Worm (Caenorhabditis elegans) whole organism, dauer: ENCODE results near the gene C29E4.12.
"Not testable (repeated sequence)": the region's sequence is repeated elsewhere in the genome, so short reads cannot be mapped to it uniquely, and the experiment has no call there.

Source experiments
- unc-62 ChIP-seq: sonication (generic microtip); optimal IDR thresholded peaks from 2 replicates; lab custom pipeline; 2017; ENCODE audit warnings: missing biosample characterization, missing genetic modification reagents, missing genetic modification characterization

Gene C29E4.12

ce11 chrIII:7964281-7964680 is 23.3 kb downstream of the C29E4.12 start, which contains the start of gene F54H12.2:
Gene F54H12.2 (plus strand): TSS chrIII:7964581.
- TF ChIP-seq unc-62 (GFP tag; lab: Kevin White, UChicago): not testable (repeated sequence)

DNA sequence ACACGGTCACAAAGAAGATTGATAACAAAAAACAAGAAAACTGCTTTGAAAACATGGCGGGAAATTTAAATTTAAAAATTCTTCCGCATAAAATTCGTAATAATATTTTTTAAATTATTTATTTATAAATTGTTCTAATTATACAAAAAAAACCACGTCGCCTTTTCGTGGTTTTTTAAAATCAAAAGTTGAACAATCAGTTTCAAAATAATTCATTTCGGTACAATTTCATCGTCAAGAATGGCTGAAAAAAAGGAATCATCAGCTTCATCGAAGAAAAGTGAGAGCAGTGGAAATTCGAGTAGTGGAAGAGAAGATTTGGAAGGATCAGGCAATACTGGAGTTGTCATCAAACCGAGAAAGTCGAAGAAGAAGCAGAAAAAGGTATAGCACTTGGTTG is 28.2 kb downstream of the C29E4.12 start, which contains the start of the genes F54H12.8 and F54H12.7:
F54H12.8 (minus strand) TSS at position 101 of the 400 bp plus-strand sequence.
F54H12.7 (plus strand) TSS at position 229 of the 400 bp plus-strand sequence.
- TF ChIP-seq unc-62 (GFP tag; lab: Kevin White, UChicago): no peak

DNA sequence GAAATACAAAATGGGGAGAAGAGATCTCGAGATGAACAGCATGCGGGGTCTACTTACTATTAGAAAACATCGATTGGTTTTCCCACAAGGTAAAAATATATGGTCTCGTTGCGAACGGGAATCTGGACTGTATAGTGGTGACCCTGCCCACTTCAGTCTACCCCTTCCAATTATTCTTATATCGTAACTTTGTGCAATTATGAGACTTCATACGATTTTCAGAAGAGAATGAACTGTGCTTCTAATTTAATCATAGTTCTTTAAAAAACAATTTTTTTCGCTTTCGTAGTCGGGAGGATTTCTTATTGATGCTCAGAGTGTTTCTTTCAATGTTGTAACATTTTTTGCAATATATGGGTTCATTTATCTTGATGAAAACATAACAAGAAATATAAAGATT is 31.1 kb downstream of the C29E4.12 start, which contains the start of gene F54H12.5:
F54H12.5 (minus strand) TSS at position 101 of the 400 bp plus-strand sequence.
- no peak for TF ChIP-seq unc-62 (GFP tag; lab: Kevin White, UChicago)

DNA sequence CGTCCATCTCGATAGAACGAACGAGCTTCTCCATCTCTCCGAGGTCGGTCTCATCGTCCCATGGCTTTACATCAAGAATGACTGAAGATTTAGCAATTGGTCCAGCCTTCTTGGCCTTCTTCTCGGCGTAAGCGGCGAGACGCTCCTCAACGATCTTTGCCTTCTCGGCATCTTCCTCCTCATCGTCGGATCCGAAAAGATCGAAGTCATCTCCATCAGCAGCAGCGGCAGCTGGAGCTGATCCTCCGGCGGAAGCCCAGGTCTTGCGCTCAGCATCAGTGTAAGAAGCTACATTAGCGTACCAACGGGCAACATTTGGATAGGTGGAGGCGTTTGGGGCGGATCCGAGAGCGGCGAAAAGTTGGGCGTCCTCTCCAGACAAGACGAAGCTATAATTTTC is 31.7 kb downstream of the C29E4.12 start:
- no peak for TF ChIP-seq unc-62 (GFP tag; lab: Kevin White, UChicago)

DNA sequence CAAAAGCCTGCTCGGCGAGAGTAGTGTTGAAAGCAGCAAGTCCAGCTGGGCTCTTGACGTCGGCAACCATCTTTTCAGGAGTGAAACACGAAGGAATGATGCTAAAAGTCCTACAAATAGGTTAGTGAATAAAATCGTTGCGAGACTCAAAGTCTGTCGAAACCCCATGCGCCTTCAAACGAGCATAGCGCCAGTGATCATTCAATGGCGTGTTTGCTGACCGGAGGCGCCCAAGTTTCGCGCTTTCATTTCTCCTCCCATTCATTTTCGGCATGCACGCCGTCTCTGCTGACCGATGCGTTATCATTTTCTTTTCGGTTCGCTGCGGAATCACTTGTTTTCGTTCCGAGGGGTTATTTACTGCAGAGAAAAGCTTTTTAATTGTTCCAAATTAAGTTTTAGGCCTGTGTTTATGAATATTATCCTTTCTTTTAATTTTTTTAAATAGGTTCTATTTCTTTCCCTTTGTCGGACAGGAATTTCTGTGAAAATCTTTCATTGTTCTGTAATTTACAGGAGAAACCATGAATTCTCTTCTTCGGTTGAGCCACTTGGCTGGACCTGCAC is 32.3 kb downstream of the C29E4.12 start, which contains the start of the genes eef-1B.1 and aco-2:
eef-1B.1 (minus strand) TSS at position 186 of the 567 bp plus-strand sequence.
aco-2 (plus strand) TSS at position 517 of the 567 bp plus-strand sequence.
- TF ChIP-seq unc-62 (GFP tag; lab: Kevin White, UChicago): no peak

DNA sequence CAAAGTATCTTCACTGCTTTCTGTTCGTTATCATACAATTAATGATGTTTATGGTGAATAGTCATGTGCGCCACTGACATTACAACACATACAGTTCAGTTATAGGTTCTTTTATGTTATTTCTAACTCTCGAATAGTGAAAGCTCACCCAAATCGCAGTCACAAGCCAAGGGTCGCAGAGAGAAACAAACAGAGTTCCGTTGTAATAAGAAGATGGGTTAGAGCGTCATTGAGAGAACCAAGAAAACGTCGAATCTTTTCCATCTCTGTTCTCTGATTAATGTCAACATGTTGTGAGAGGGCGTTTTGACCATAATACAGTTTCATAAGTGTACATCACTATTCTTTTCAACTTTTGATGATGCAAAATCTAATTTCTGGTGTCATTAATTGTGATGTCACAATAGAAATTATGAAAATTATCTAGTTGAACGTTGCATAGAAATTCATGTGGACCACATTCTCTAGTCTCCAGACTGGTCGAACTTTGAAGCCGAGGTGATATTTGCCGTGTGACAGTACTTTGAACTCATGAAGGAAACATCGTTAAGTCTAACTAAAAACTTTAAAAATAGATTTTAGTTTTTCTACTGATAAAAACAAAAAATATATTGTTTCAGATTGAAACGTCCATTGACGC is 33.1 kb downstream of the C29E4.12 start:
- TF ChIP-seq unc-62 (GFP tag; lab: Kevin White, UChicago): no peak

DNA sequence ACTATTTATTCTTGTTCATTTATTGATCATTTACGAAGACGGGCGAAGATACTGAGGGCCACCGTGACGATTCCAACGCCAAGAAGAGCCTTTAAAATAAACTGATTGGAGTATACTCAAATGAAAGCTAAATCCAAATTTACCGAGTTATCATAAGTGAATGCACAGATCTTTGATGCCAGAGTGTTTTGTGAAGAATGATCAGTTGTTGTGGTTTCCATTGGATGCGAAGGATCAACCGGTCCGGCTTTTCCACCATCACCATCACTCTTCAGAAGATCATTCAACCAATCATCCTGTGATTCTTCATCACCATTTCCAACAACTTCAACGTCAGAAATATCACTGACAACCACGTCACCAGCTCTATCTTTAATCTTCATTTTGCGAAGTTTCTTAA is 36.3 kb downstream of the C29E4.12 start:
- TF ChIP-seq unc-62 (GFP tag; lab: Kevin White, UChicago): no peak

- no peak for TF ChIP-seq unc-62 (GFP tag; lab: Kevin White, UChicago)
Measured at ce11 chrIII:7977777-7978176, 36.8 kb downstream of the C29E4.12 start, which contains the start of gene C06G4.4. Gene C06G4.4 (minus strand): TSS chrIII:7977812.

- no peak for TF ChIP-seq unc-62 (GFP tag; lab: Kevin White, UChicago)
Measured at ce11 chrIII:7978289-7978688, 37.3 kb downstream of the C29E4.12 start.

DNA sequence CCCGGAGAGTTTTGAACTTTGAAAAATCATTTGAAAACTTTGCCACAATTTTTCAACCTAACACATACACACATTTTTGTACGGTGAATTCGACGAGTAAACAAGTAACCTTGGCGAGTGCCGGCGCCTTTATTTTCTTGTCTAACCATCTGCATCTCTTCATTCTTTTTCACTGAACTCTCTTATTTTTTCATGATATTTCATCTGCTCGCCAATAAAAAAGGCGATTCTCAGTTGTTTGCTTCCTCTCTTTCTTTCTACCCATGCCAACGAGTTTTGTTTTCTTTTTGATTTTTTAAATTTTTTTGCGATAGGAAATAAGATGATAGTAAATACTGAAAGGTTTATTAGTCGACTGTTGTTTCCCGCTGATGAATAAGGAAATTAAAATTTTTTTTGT is 37.8 kb downstream of the C29E4.12 start:
- TF ChIP-seq unc-62 (GFP tag; lab: Kevin White, UChicago): no peak

DNA sequence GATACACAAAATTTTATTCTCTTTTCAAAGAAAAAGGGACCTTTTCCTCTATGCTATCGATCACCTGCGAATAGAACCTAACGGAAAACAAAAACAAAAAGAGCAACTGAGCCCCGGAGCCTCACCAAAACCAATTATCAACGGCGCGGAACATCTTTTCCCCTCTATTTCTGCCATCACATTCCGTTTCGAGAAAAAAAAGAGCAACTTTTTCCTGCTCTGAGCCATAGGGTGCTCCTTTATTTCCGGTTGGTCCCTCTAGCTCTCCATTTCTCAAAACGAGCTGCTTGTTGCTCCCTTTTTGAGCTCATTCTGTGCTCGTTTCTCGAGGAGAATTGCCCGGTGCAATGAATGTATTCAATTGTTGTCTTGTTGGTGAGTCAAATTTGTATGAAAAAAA is 38.7 kb downstream of the C29E4.12 start, which contains the start of gene clp-1:
clp-1 (plus strand) TSS at position 301 of the 400 bp plus-strand sequence.
- no peak for TF ChIP-seq unc-62 (GFP tag; lab: Kevin White, UChicago)

DNA sequence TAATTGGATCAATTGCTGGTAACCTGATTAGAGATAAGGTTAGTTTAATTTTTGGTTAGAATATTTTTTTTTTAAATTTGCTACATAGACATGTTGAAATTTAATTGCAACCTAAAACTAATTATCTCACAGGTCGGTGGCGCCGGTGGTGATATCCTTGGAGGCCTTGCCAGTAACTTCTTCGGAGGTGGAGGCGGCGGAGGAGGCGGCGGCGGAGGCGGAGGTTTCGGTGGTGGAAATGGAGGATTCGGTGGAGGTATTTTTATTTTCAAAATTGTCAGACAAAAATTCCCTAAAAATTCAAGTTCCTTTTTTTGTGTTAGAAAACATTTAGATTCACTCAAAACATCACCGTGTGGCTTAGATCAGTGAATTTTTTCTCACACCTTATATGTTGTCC is 40.3 kb downstream of the C29E4.12 start:
- no peak for TF ChIP-seq unc-62 (GFP tag; lab: Kevin White, UChicago)

DNA sequence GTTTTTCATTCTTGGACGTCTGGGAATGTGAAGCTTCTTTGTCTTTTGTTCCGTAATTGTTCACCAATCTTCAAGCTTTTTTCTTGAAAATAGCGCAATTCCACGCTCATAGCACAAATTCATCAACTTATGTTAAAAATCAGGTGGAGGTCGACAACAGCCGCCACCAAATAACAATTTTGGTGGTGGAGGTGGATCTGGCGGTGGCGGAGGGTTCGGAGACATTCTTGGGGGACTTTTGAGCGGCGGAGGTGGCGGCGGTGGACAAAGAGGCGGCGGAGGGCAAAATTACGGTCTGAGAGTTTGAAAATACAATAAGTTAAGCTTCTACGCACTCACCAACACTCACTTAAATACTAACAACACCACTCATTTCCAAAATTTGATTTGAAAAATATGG is 41.0 kb downstream of the C29E4.12 start:
- no peak for TF ChIP-seq unc-62 (GFP tag; lab: Kevin White, UChicago)

DNA sequence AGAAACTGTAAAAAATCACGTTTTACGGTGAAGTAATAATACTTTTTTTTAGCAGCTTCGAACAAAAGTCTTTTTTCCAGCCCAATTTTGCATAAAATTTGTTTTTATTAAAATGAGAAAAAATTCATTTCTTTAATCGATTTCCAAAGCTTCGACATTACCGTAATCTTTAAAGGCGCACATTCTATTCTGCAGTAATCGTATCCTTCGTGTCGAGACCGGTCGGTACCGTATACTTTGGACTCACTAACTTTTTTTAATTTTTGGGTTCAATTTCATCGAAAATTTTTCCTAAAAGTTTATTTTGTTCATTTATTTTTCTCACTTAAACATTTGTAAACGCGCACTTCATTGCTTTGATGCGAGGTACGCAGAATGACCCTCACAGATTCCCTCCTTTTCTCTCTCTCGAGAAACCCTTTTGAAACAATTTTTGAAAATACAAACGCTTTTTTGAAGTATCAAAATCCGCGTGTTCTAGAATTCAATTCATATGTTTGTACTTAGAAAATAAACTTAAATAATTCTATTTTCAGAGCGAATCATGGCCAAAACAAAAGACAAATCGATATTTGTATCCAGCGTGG is 45.7 kb downstream of the C29E4.12 start, which contains the start of gene hrpk-2:
hrpk-2 (plus strand) TSS at position 537 of the 587 bp plus-strand sequence.
- TF ChIP-seq unc-62 (GFP tag; lab: Kevin White, UChicago): no peak
